Fruit fly (Drosophila melanogaster): ENCODE data around the gene CG15210.

The CG15210 gene

DNA sequence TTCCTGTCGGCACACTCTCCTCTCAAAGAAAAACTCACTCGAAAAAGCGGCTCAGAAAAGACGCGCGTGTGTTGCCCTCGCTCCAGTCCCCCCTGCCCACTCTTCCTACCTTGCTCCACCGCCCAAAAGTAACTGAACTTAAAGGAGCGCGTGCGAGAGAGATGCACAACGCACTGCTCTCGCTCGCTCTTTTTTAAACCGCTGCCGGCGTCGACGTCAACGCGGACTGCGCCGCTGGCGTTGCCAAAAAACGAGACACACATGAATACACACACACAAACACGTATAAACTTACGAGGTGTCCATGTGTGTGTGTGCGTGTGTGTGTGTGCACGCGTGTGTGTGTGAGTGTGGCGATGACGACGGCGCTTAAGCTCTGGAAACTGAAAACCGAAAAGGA, 22.2 kb upstream of the CG15210 start (continued):
- TF ChIP-seq nerfin-2 (GFP tag; IDR thresholded peaks at IDR 0.05; ENCODE audit: partially characterized antibody) = peak; percentile 10; the same call in 1 of the 2 replicates
- peak; percentile 65 for TF ChIP-seq CG42726 (GFP tag; IDR thresholded peaks at IDR 0.05; ENCODE audit: partially characterized antibody)

DNA sequence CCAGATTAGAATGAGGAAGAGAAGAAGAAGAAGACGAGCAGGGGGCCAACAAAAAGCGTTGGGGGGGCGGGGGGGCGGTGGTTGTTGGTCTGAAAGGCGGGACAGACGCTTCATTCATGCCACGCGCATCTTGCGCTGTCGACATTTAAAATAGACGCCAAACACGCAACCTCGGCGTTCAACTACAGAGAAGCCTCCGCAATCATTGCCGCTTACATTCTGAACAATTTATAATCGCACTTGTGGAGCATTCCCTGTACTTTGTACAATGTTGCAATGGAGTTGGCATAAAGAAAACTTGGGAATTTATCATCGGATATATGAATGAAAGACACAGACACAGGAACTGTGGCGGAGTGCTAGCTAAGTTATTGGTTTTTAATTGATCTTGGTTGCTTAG, 18.3 kb upstream of the CG15210 start:
- TF ChIP-seq Med (GFP tag) (peak; percentile 12), CG17385 (GFP tag; optimal IDR thresholded peaks at IDR 0.05) (peak; percentile 40), CG10147 (GFP tag; optimal IDR thresholded peaks at IDR 0.05) (no peak), tgo (GFP tag; IDR thresholded peaks at IDR 0.05) (no peak), grau (tag; optimal IDR thresholded peaks at IDR 0.05) (peak; percentile 83), row (GFP tag; IDR thresholded peaks at IDR 0.05) (peak; percentile 21; the same call in 1 of the 3 replicates), crol (GFP tag; IDR thresholded peaks at IDR 0.05) (peak; percentile 76)

DNA sequence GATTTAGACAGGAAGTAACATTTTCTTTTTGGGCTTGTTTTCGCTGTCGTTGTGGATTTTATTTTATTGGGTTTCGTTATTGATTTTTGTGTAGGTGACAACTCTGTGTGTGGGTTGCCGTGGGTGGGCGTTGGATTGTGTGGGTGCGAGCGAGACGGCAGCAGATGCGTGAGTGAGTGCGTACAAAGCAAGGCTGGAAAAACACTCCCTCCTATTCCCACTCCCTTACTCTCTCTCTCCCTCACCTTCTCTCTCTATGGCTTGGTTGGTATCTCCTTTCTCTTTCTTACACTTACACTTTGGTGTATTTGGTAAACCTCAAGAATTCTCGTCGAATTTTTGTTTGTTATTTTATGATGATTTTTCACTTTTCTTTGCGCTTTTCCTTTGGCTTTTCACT, 16.9 kb upstream of the CG15210 start:
- TF ChIP-seq CG7745 (tag; optimal IDR thresholded peaks at IDR 0.05) = no peak
- no peak for TF ChIP-seq gfzf (GFP tag; optimal IDR thresholded peaks at IDR 0.05)
- peak; percentile 91 for TF ChIP-seq pros (GFP tag; optimal IDR thresholded peaks at IDR 0.05)
- no peak for TF ChIP-seq Ssrp (tag; optimal IDR thresholded peaks at IDR 0.05)
- TF ChIP-seq jigr1 (GFP tag; IDR thresholded peaks at IDR 0.05) = no peak
- TF ChIP-seq CTCF (GFP tag; optimal IDR thresholded peaks at IDR 0.05) = no peak
- TF ChIP-seq MBD-R2 (GFP tag; IDR thresholded peaks at IDR 0.05) = no peak
- TF ChIP-seq CG5953 (GFP tag; IDR thresholded peaks at IDR 0.05) = no peak
- TF ChIP-seq mld (GFP tag; IDR thresholded peaks at IDR 0.05; ENCODE audit: partially characterized antibody) = no peak
- TF ChIP-seq sens (GFP tag) = peak; percentile 68
- no peak for TF ChIP-seq CG33557 (GFP tag; optimal IDR thresholded peaks at IDR 0.05)
- TF ChIP-seq CG3838 (GFP tag; optimal IDR thresholded peaks at IDR 0.05) = no peak
- TF ChIP-seq Nf-YC (tag; optimal IDR thresholded peaks at IDR 0.05) = peak; percentile 9
- TF ChIP-seq cwo (GFP tag; optimal IDR thresholded peaks at IDR 0.05) = no peak
- no peak for TF ChIP-seq kah (GFP tag; optimal IDR thresholded peaks at IDR 0.05)
- no peak for TF ChIP-seq pzg (GFP tag; optimal IDR thresholded peaks at IDR 0.05)
- TF ChIP-seq CG4404 (GFP tag; IDR thresholded peaks at IDR 0.05) = no peak
- no peak for TF ChIP-seq ewg (GFP tag; optimal IDR thresholded peaks at IDR 0.05)
- TF ChIP-seq CG16815 (GFP tag; optimal IDR thresholded peaks at IDR 0.05) = no peak
- TF ChIP-seq B-H1 (GFP tag; IDR thresholded peaks at IDR 0.05) = no peak
- TF ChIP-seq CG6254 (GFP tag; optimal IDR thresholded peaks at IDR 0.05) = no peak
- no peak for TF ChIP-seq Jarid2 (GFP tag; optimal IDR thresholded peaks at IDR 0.05)
- no peak for TF ChIP-seq CG6175 (GFP tag; IDR thresholded peaks at IDR 0.05)
- TF ChIP-seq ci (GFP tag; IDR thresholded peaks at IDR 0.05) = 0 out of 3 replicates have a peak, but pooled peaks have one; percentile 8
- no peak for TF ChIP-seq Scr (GFP tag; IDR thresholded peaks at IDR 0.05; ENCODE audit: partially characterized antibody)
- no peak for TF ChIP-seq CG13424 (tag; optimal IDR thresholded peaks at IDR 0.05)
- no peak for TF ChIP-seq Ptx1 (GFP tag; IDR thresholded peaks at IDR 0.05)
- TF ChIP-seq CG3995 (GFP tag; optimal IDR thresholded peaks at IDR 0.05) = no peak
- TF ChIP-seq inv (GFP tag; IDR thresholded peaks at IDR 0.05; ENCODE audit: partially characterized antibody) = no peak
- TF ChIP-seq CG14860 (GFP tag; IDR thresholded peaks at IDR 0.05; ENCODE audit: partially characterized antibody) = no peak
- TF ChIP-seq cato (GFP tag; optimal IDR thresholded peaks at IDR 0.05; ENCODE audit: borderline replicate concordance) = no peak
- TF ChIP-seq trh (GFP tag; optimal IDR thresholded peaks at IDR 0.05) = no peak
- TF ChIP-seq sima (GFP tag; optimal IDR thresholded peaks at IDR 0.05) = no peak
- peak; percentile 79 for TF ChIP-seq CG10321 (GFP tag; IDR thresholded peaks at IDR 0.05)
- TF ChIP-seq CG7357 (GFP tag; IDR thresholded peaks at IDR 0.05) = no peak
- TF ChIP-seq ranshi (GFP tag; IDR thresholded peaks at IDR 0.05) = no peak
- peak; percentile 96 for TF ChIP-seq onecut (GFP tag; IDR thresholded peaks at IDR 0.05)
- no peak for TF ChIP-seq Fer2 (tag; optimal IDR thresholded peaks at IDR 0.05)
- TF ChIP-seq CG17359 (tag; optimal IDR thresholded peaks at IDR 0.05) = no peak
- no peak for TF ChIP-seq CG7372 (GFP tag; IDR thresholded peaks at IDR 0.05)

Measured in whole organism, embryonic.